Worm (Caenorhabditis elegans) whole organism, midembryonic: Measurements from ENCODE around the gene F25E5.9.

ENCODE experiments used
- flt-1 ChIP-seq: fragments of 200-800 bp; sonication (Bioruptor generic); IDR thresholded peaks from 2 replicates; pipeline ENCODE4 v1.3.6; 2022; ENCODE audit warnings: missing genetic modification characterization, missing compliant biosample characterization
- klf-2 ChIP-seq: fragments of 200-800 bp; sonication (Bioruptor generic); conservative IDR thresholded peaks from 2 replicates; pipeline ENCODE4 v1.3.6; 2022; ENCODE audit warnings: missing genetic modification reagents, missing genetic modification characterization, missing compliant biosample characterization
- med-1 ChIP-seq: sonication (generic microtip); optimal IDR thresholded peaks from 2 replicates; lab custom pipeline; 2017; ENCODE audit warnings: missing genetic modification characterization, mild to moderate bottlenecking, missing compliant biosample characterization, antibody characterized with exemption, missing genetic modification reagents; ENCODE audit not compliant: insufficient read depth
- ztf-23 ChIP-seq: fragments of 200-800 bp; sonication (Bioruptor generic); IDR thresholded peaks from 2 replicates; pipeline ENCODE4 v1.3.6; 2022; ENCODE audit warnings: missing genetic modification reagents, missing genetic modification characterization, missing compliant biosample characterization

DNA sequence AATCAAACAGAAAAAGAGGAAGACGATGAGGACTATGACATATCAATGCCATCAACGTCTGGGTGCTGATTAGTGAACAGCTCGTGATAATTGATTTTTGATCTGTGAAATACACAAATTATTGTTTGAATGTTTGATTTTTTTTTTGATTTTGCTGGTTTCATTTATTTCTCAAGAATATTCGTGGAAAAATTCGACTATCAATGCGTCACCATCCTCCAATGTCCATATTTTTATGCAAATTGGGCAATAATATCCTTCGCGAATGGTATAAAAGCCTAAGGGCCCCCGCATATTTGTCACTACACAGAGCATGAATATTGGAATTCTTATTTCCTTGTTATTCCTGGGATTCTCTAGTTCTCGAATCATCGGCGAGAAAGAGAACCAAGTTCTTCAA is 2.1 kb upstream of the F25E5.9 start, which contains the start of gene try-13:
- no peak for TF ChIP-seq ztf-23 (GFP tag; lab: Robert Waterston, UW)
- no peak for TF ChIP-seq med-1 (GFP tag; lab: Kevin White, UChicago)
- TF ChIP-seq klf-2 (GFP tag; lab: Robert Waterston, UW) = no peak
- no peak for TF ChIP-seq flt-1 (GFP tag; lab: Robert Waterston, UW)
